Fruit fly (Drosophila melanogaster) whole organism, embryonic: Measurements from ENCODE around the gene dysf.

Source experiments
- ATbp ChIP-seq: fragments of 200-800 bp; sonication (Bioruptor generic); optimal IDR thresholded peaks from 2 replicates; lab custom pipeline; 2017; ENCODE audit warnings: missing biosample characterization, mild to moderate bottlenecking, missing genetic modification characterization, missing genetic modification reagents
- Bgb ChIP-seq: fragments of 200-800 bp; sonication (Bioruptor generic); IDR thresholded peaks from 2 replicates; pipeline ENCODE4 v1.3.6; 2022; ENCODE audit warnings: missing biosample characterization, missing genetic modification characterization; ENCODE audit not compliant: partially characterized antibody
- CG10147 ChIP-seq: fragments of 200-800 bp; sonication (Bioruptor generic); optimal IDR thresholded peaks from 2 replicates; lab custom pipeline; 2019; ENCODE audit warnings: missing biosample characterization, mild to moderate bottlenecking, missing genetic modification characterization, moderate library complexity
- CG10543 ChIP-seq: fragments of 200-800 bp; sonication (Bioruptor generic); optimal IDR thresholded peaks from 3 replicates; lab custom pipeline; 2017; ENCODE audit warnings: missing biosample characterization, mild to moderate bottlenecking, missing genetic modification characterization, moderate library complexity
- CG10654 ChIP-seq: fragments of 200-800 bp; sonication (Bioruptor generic); optimal IDR thresholded peaks from 2 replicates; lab custom pipeline; 2016; ENCODE audit warnings: missing biosample characterization, missing genetic modification characterization
- CG11560 ChIP-seq: fragments of 200-800 bp; sonication (Bioruptor generic); IDR thresholded peaks from 3 replicates; pipeline ENCODE4 v1.3.6; 2022; ENCODE audit warnings: missing biosample characterization, missing genetic modification characterization
- CG11723 ChIP-seq: fragments of 200-800 bp; sonication (Bioruptor generic); optimal IDR thresholded peaks from 2 replicates; lab custom pipeline; 2017; ENCODE audit warnings: missing biosample characterization, mild to moderate bottlenecking, missing genetic modification characterization
- CG12071 ChIP-seq: fragments of 200-800 bp; sonication (Bioruptor generic); optimal IDR thresholded peaks from 3 replicates; lab custom pipeline; 2018; ENCODE audit warnings: missing biosample characterization, mild to moderate bottlenecking, missing genetic modification characterization
- CG12104 ChIP-seq: fragments of 200-800 bp; sonication (Bioruptor generic); optimal IDR thresholded peaks from 3 replicates; lab custom pipeline; 2016; ENCODE audit warnings: missing biosample characterization, missing genetic modification characterization
- CG12219 ChIP-seq: fragments of 200-800 bp; sonication (Bioruptor generic); optimal IDR thresholded peaks from 3 replicates; lab custom pipeline; 2018; ENCODE audit warnings: missing biosample characterization, mild to moderate bottlenecking, missing genetic modification characterization
- CG12236 ChIP-seq: fragments of 200-800 bp; sonication (Bioruptor generic); optimal IDR thresholded peaks from 2 replicates; lab custom pipeline; 2016; ENCODE audit warnings: missing biosample characterization, missing genetic modification characterization
- CG12744 ChIP-seq: fragments of 200-800 bp; sonication (Bioruptor generic); optimal IDR thresholded peaks from 2 replicates; lab custom pipeline; 2016; ENCODE audit warnings: missing biosample characterization, missing genetic modification characterization
- CG13894 ChIP-seq: fragments of 200-800 bp; sonication (Bioruptor generic); optimal IDR thresholded peaks from 3 replicates; lab custom pipeline; 2018; ENCODE audit warnings: missing biosample characterization, mild to moderate bottlenecking, missing genetic modification characterization, moderate library complexity
- CG16779 ChIP-seq: fragments of 200-800 bp; sonication (Bioruptor generic); IDR thresholded peaks from 2 replicates; pipeline ENCODE4 v1.3.6; 2022; ENCODE audit warnings: missing biosample characterization, missing genetic modification characterization
- CG16813 ChIP-seq: fragments of 200-800 bp; sonication (Bioruptor generic); IDR thresholded peaks from 3 replicates; pipeline ENCODE4 v1.3.6; 2022; ENCODE audit warnings: missing biosample characterization, missing genetic modification characterization; ENCODE audit not compliant: partially characterized antibody
- CG18476 ChIP-seq: fragments of 200-800 bp; sonication (Bioruptor generic); optimal IDR thresholded peaks from 2 replicates; lab custom pipeline; 2016; ENCODE audit warnings: missing biosample characterization, mild to moderate bottlenecking, missing genetic modification characterization
- CG18619 ChIP-seq: fragments of 200-800 bp; sonication (Bioruptor generic); optimal IDR thresholded peaks from 3 replicates; lab custom pipeline; 2017; ENCODE audit warnings: missing biosample characterization, mild to moderate bottlenecking, missing genetic modification characterization
- CG32772 ChIP-seq: fragments of 200-800 bp; sonication (Bioruptor generic); IDR thresholded peaks from 2 replicates; pipeline ENCODE4 v1.3.6; 2022; ENCODE audit warnings: missing biosample characterization, missing genetic modification characterization
- CG3838 ChIP-seq: fragments of 200-800 bp; sonication (Bioruptor generic); optimal IDR thresholded peaks from 3 replicates; lab custom pipeline; 2016; ENCODE audit warnings: missing biosample characterization, missing genetic modification characterization
- CG43689 ChIP-seq: fragments of 200-800 bp; sonication (Bioruptor generic); IDR thresholded peaks from 2 replicates; pipeline ENCODE4 v1.3.6; 2022; ENCODE audit warnings: missing biosample characterization, missing genetic modification characterization
- CG5180 ChIP-seq: fragments of 200-800 bp; sonication (Bioruptor generic); optimal IDR thresholded peaks from 3 replicates; lab custom pipeline; 2017; ENCODE audit warnings: missing biosample characterization, missing genetic modification characterization, mild to moderate bottlenecking, moderate library complexity, missing genetic modification reagents
- CG5245 ChIP-seq: fragments of 200-800 bp; sonication (Bioruptor generic); optimal IDR thresholded peaks from 3 replicates; lab custom pipeline; 2016; ENCODE audit warnings: missing biosample characterization, missing genetic modification characterization
- CG5953 ChIP-seq: fragments of 200-800 bp; sonication (Bioruptor generic); IDR thresholded peaks from 2 replicates; pipeline ENCODE4 v1.3.6; 2022; ENCODE audit warnings: missing biosample characterization, missing genetic modification characterization
- CG6654 ChIP-seq: fragments of 200-800 bp; sonication (Bioruptor generic); optimal IDR thresholded peaks from 2 replicates; lab custom pipeline; 2017; ENCODE audit warnings: missing biosample characterization, mild to moderate bottlenecking, missing genetic modification characterization
- CG6683 ChIP-seq: fragments of 200-800 bp; sonication (Bioruptor generic); optimal IDR thresholded peaks from 2 replicates; lab custom pipeline; 2017; ENCODE audit warnings: missing biosample characterization, mild to moderate bottlenecking, missing genetic modification characterization, missing genetic modification reagents
- CG7556 ChIP-seq: fragments of 200-800 bp; sonication (Bioruptor generic); optimal IDR thresholded peaks from 2 replicates; lab custom pipeline; 2017; ENCODE audit warnings: missing biosample characterization, mild to moderate bottlenecking, missing genetic modification characterization
- Dfd ChIP-seq, 2 experiments: fragments of >200 bp; optimal IDR thresholded peaks; 2 replicates each; lab custom pipeline; 2017; ENCODE audit warnings: missing biosample characterization in 2 of 2, missing genetic modification characterization in 2 of 2
- Dll ChIP-seq: fragments of 200-800 bp; sonication (Bioruptor generic); IDR thresholded peaks from 4 replicates; pipeline ENCODE4 v1.3.6; 2022; ENCODE audit warnings: missing biosample characterization, missing genetic modification characterization; ENCODE audit not compliant: partially characterized antibody
- Dp ChIP-seq: fragments of 200-800 bp; sonication (Bioruptor generic); optimal IDR thresholded peaks from 2 replicates; lab custom pipeline; 2018; ENCODE audit warnings: missing biosample characterization, mild to moderate bottlenecking, missing genetic modification characterization, moderate library complexity
- E2f1 ChIP-seq: fragments of 200-800 bp; sonication (Bioruptor generic); IDR thresholded peaks from 2 replicates; pipeline ENCODE4 v1.3.6; 2022; ENCODE audit warnings: missing biosample characterization, missing genetic modification characterization
- Eip74EF ChIP-seq, 2 experiments: fragments of 200-800 bp in 1 of 2; fragments of >200 bp in 1 of 2; sonication (Bioruptor generic) in 1 of 2; optimal IDR thresholded peaks; 2 replicates each; lab custom pipeline; 2017 to 2019; ENCODE audit warnings: missing biosample characterization in 2 of 2, missing genetic modification characterization in 2 of 2, mild to moderate bottlenecking in 1 of 2, moderate library complexity in 1 of 2
- Fer3 ChIP-seq: fragments of 200-800 bp; sonication (Bioruptor generic); optimal IDR thresholded peaks from 2 replicates; lab custom pipeline; 2018; ENCODE audit warnings: missing biosample characterization, mild to moderate bottlenecking, missing genetic modification characterization, moderate library complexity
- Gug ChIP-seq: fragments of 200-800 bp; sonication (Bioruptor generic); IDR thresholded peaks from 4 replicates; pipeline ENCODE4 v1.3.6; 2022; ENCODE audit warnings: missing biosample characterization, missing genetic modification characterization
- Hmr ChIP-seq: fragments of 200-800 bp; sonication (Bioruptor generic); optimal IDR thresholded peaks from 3 replicates; lab custom pipeline; 2017; ENCODE audit warnings: mild to moderate bottlenecking, missing biosample characterization, missing genetic modification reagents, missing genetic modification characterization
- Hmx ChIP-seq: fragments of 200-800 bp; sonication (Bioruptor generic); optimal IDR thresholded peaks from 2 replicates; lab custom pipeline; 2016; ENCODE audit warnings: missing biosample characterization, missing genetic modification characterization
- Taf1 ChIP-seq: fragments of 200-800 bp; sonication (Bioruptor generic); IDR thresholded peaks from 2 replicates; pipeline ENCODE4 v1.3.6; 2022; ENCODE audit warnings: missing biosample characterization, missing genetic modification characterization
- Vsx1 ChIP-seq: fragments of 200-800 bp; sonication (Bioruptor generic); optimal IDR thresholded peaks from 2 replicates; lab custom pipeline; 2017; ENCODE audit warnings: missing biosample characterization, mild to moderate bottlenecking, missing genetic modification characterization, missing genetic modification reagents
- aop ChIP-seq: fragments of 200-800 bp; sonication (Bioruptor generic); IDR thresholded peaks from 2 replicates; pipeline ENCODE4 v1.3.6; 2022; ENCODE audit warnings: missing biosample characterization, missing genetic modification characterization
- cas ChIP-seq: fragments of 200-800 bp; sonication (Bioruptor generic); IDR thresholded peaks from 2 replicates; pipeline ENCODE4 v1.3.6; 2022; ENCODE audit warnings: missing biosample characterization, missing genetic modification characterization
- caup ChIP-seq: fragments of 200-800 bp; sonication (Bioruptor generic); optimal IDR thresholded peaks from 3 replicates; lab custom pipeline; 2017; ENCODE audit warnings: missing biosample characterization, mild to moderate bottlenecking, missing genetic modification characterization, moderate library complexity; ENCODE audit not compliant: severe bottlenecking
- dan ChIP-seq: fragments of 200-800 bp; sonication (Bioruptor generic); IDR thresholded peaks from 2 replicates; pipeline ENCODE4 v1.3.6; 2022; ENCODE audit warnings: missing biosample characterization, missing genetic modification characterization
- dati ChIP-seq: fragments of 200-800 bp; sonication (Bioruptor generic); IDR thresholded peaks from 2 replicates; pipeline ENCODE4 v1.3.6; 2022; ENCODE audit warnings: missing biosample characterization, missing genetic modification characterization
- dm ChIP-seq: fragments of 200-800 bp; sonication (Bioruptor generic); optimal IDR thresholded peaks from 3 replicates; lab custom pipeline; 2016; ENCODE audit warnings: missing biosample characterization, missing genetic modification characterization
- h ChIP-seq: fragments of >200 bp; optimal IDR thresholded peaks from 2 replicates; lab custom pipeline; 2017
- insv ChIP-seq, 2 experiments: fragments of 200-800 bp; sonication (Bioruptor generic); optimal IDR thresholded peaks; 3 replicates each; lab custom pipeline; 2016 to 2018; ENCODE audit warnings: missing biosample characterization in 2 of 2, missing genetic modification characterization in 2 of 2
- jumu ChIP-seq: fragments of 200-800 bp; sonication (Bioruptor generic); optimal IDR thresholded peaks from 3 replicates; lab custom pipeline; 2016; ENCODE audit warnings: missing biosample characterization, missing genetic modification characterization
- pnt ChIP-seq: fragments of 200-800 bp; sonication (Bioruptor generic); optimal IDR thresholded peaks from 3 replicates; lab custom pipeline; 2016; ENCODE audit warnings: missing biosample characterization, missing genetic modification characterization
- prd ChIP-seq, 3 experiments: fragments of >200 bp in 2 of 3; fragments of 200-800 bp in 1 of 3; sonication (Bioruptor generic) in 1 of 3; optimal IDR thresholded peaks in 2 of 3; IDR thresholded peaks in 1 of 3; 2 replicates in 2 of 3; 3 replicates in 1 of 3; pipeline versions ENCODE4 v1.3.6 to Lab custom; 2017 to 2022; ENCODE audit warnings: missing biosample characterization in 1 of 3, missing genetic modification characterization in 1 of 3
- zf30C ChIP-seq: fragments of 200-800 bp; sonication (Bioruptor generic); optimal IDR thresholded peaks from 3 replicates; lab custom pipeline; 2018; ENCODE audit warnings: missing biosample characterization, mild to moderate bottlenecking, missing genetic modification characterization

The dysf gene

DNA sequence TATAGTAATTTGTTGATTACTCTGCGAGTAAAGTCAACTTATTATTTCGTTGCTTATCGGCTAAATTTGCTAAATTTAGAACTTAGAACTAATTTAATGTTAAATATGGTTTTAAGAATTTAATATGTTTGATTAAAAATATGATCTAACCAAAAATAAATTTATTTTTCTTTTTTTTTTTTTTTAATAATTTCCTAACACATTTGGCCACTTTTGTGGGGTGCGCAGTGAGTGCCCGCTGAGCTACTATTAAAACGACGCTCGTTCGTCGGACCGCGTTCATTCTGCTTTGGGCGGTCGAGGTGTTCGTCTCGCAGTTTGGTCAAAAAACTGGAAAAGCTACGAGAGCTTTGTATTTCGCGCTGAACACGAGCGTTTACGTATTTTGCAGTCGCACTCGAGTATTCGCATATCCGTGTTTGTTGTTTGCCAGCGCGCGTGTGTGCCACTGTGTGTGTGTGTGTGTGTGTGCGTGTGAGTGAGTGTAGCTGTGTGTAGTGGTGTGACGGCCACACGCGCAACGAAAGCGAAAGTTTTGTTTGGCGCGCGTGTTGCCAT lies 8.2 kb upstream of the dysf start, which contains the start of gene Cipc (continued):
- TF ChIP-seq pnt (GFP tag; lab: Kevin White, UChicago) (no peak), CG13894 (tag; lab: Kevin White, UChicago) (peak; percentile 90), Hmx (GFP tag; lab: Kevin White, UChicago) (no peak), jumu (GFP tag; lab: Kevin White, UChicago) (no peak), prd (optimal IDR thresholded peaks at IDR 0.05; lab: Kevin White, UChicago) (no peak), prd (GFP tag; IDR thresholded peaks at IDR 0.05; lab: Robert Waterston, UW) (peak; percentile 72), CG11560 (tag; lab: Robert Waterston, UW) (0 out of 3 replicates have a peak, but pooled peaks have one; percentile 25), CG6654 (GFP tag; lab: Kevin White, UChicago) (peak; percentile 29), CG10147 (peak; percentile 65), Eip74EF (GFP tag; optimal IDR thresholded peaks at IDR 0.05; lab: Kevin White, UChicago) (peak in 1 of 2 experiments; percentile 87), CG7556 (peak; percentile 86), cas (no peak; the same call in 1 of the 2 replicates), Taf1 (GFP tag; lab: Robert Waterston, UW) (peak; percentile 67), CG10543 (GFP tag; lab: Kevin White, UChicago) (peak; percentile 94), CG12219 (GFP tag; lab: Kevin White, UChicago) (no peak), CG18476 (GFP tag; lab: Kevin White, UChicago) (peak; percentile 55), CG12744 (GFP tag; lab: Kevin White, UChicago) (no peak), CG3838 (no peak), CG18619 (peak; percentile 79), Hmr (GFP tag; lab: Kevin White, UChicago) (peak; percentile 90), CG16779 (peak; percentile 70; the same call in 1 of the 2 replicates), Bgb (GFP tag; lab: Robert Waterston, UW) (peak; percentile 74), dm (GFP tag; lab: Kevin White, UChicago) (no peak), CG10654 (GFP tag; lab: Kevin White, UChicago) (peak; percentile 66), CG5245 (GFP tag; lab: Kevin White, UChicago) (peak; percentile 66), Gug (GFP tag; lab: Robert Waterston, UW) (peak; percentile 41; the same call in 1 of the 4 replicates), E2f1 (GFP tag; lab: Robert Waterston, UW) (peak; percentile 65), aop (peak; percentile 23; the same call in 1 of the 2 replicates), h (lab: Kevin White, UChicago) (no peak), CG11723 (GFP tag; lab: Kevin White, UChicago) (peak; percentile 33), CG12071 (GFP tag; lab: Kevin White, UChicago) (peak; percentile 57), CG32772 (GFP tag; lab: Robert Waterston, UW) (peak; percentile 63; the same call in 1 of the 2 replicates), Dfd (GFP tag; optimal IDR thresholded peaks at IDR 0.05; lab: Kevin White, UChicago) (no peak), Vsx1 (GFP tag; lab: Kevin White, UChicago) (peak; percentile 55), zf30C (GFP tag; lab: Kevin White, UChicago) (no peak), CG6683 (GFP tag; lab: Kevin White, UChicago) (peak; percentile 61), ATbp (peak; percentile 48), Fer3 (tag; lab: Kevin White, UChicago) (peak; percentile 75), Dll (GFP tag; lab: Robert Waterston, UW) (no peak), caup (GFP tag; lab: Kevin White, UChicago) (peak; percentile 92), CG5953 (GFP tag; lab: Robert Waterston, UW) (peak; percentile 33; the same call in 1 of the 2 replicates), CG12236 (no peak), CG12104 (GFP tag; lab: Kevin White, UChicago) (peak; percentile 87), dan (GFP tag; lab: Robert Waterston, UW) (no peak), Dp (GFP tag; lab: Kevin White, UChicago) (no peak), CG16813 (GFP tag; lab: Robert Waterston, UW) (no peak), CG43689 (GFP tag; lab: Robert Waterston, UW) (peak; percentile 45; the same call in 1 of the 2 replicates), CG5180 (GFP tag; lab: Kevin White, UChicago) (peak; percentile 37), dati (GFP tag; lab: Robert Waterston, UW) (no peak), insv (GFP tag; optimal IDR thresholded peaks at IDR 0.05; lab: Kevin White, UChicago) (peak in 1 of 2 experiments; percentile 38)
